Fruit fly (Drosophila melanogaster) whole organism, embryonic: ENCODE results near the gene unc-119.

Experiments used
- Abd-B ChIP-seq: fragments of 200-800 bp; sonication (Bioruptor generic); optimal IDR thresholded peaks from 2 replicates; lab custom pipeline; 2018; ENCODE audit warnings: missing biosample characterization, mild to moderate bottlenecking, missing genetic modification characterization, moderate library complexity
- Adf1 ChIP-seq: fragments of 200-800 bp; sonication (Bioruptor generic); IDR thresholded peaks from 2 replicates; pipeline ENCODE4 v1.3.6; 2022; ENCODE audit warnings: missing biosample characterization, missing genetic modification characterization
- Bteb2 ChIP-seq: fragments of 200-800 bp; sonication (Bioruptor generic); optimal IDR thresholded peaks from 2 replicates; lab custom pipeline; 2016; ENCODE audit warnings: missing biosample characterization, missing genetic modification characterization
- C15 ChIP-seq: fragments of 200-800 bp; sonication (Bioruptor generic); IDR thresholded peaks from 3 replicates; pipeline ENCODE4 v1.3.6; 2022; ENCODE audit warnings: missing biosample characterization, missing genetic modification characterization
- CG11695 ChIP-seq: fragments of 200-800 bp; sonication (Bioruptor generic); IDR thresholded peaks from 3 replicates; pipeline ENCODE4 v1.3.6; 2022; ENCODE audit warnings: missing biosample characterization, missing genetic modification characterization
- CG12219 ChIP-seq: fragments of 200-800 bp; sonication (Bioruptor generic); optimal IDR thresholded peaks from 3 replicates; lab custom pipeline; 2018; ENCODE audit warnings: missing biosample characterization, mild to moderate bottlenecking, missing genetic modification characterization
- CG12659 ChIP-seq: fragments of 200-800 bp; sonication (Bioruptor generic); optimal IDR thresholded peaks from 3 replicates; lab custom pipeline; 2017; ENCODE audit warnings: mild to moderate bottlenecking, missing biosample characterization, missing genetic modification reagents, missing genetic modification characterization
- CG12744 ChIP-seq: fragments of 200-800 bp; sonication (Bioruptor generic); optimal IDR thresholded peaks from 2 replicates; lab custom pipeline; 2016; ENCODE audit warnings: missing biosample characterization, missing genetic modification characterization
- CG12942 ChIP-seq: fragments of 200-800 bp; sonication (Bioruptor generic); optimal IDR thresholded peaks from 3 replicates; lab custom pipeline; 2016; ENCODE audit warnings: missing biosample characterization, missing genetic modification characterization
- CG13894 ChIP-seq: fragments of 200-800 bp; sonication (Bioruptor generic); optimal IDR thresholded peaks from 3 replicates; lab custom pipeline; 2018; ENCODE audit warnings: missing biosample characterization, mild to moderate bottlenecking, missing genetic modification characterization, moderate library complexity
- CG14441 ChIP-seq: fragments of 200-800 bp; sonication (Bioruptor generic); IDR thresholded peaks from 2 replicates; pipeline ENCODE4 v1.3.6; 2022; ENCODE audit warnings: missing biosample characterization, missing genetic modification characterization
- CG15073 ChIP-seq: fragments of 200-800 bp; sonication (Bioruptor generic); optimal IDR thresholded peaks from 2 replicates; lab custom pipeline; 2016; ENCODE audit warnings: missing biosample characterization, missing genetic modification characterization
- CG15514 ChIP-seq: fragments of 200-800 bp; sonication (Bioruptor generic); optimal IDR thresholded peaks from 3 replicates; lab custom pipeline; 2017; ENCODE audit warnings: missing biosample characterization, missing genetic modification characterization, mild to moderate bottlenecking, moderate library complexity, missing genetic modification reagents
- CG1603 ChIP-seq: fragments of 200-800 bp; sonication (Bioruptor generic); optimal IDR thresholded peaks from 2 replicates; lab custom pipeline; 2019; ENCODE audit warnings: missing biosample characterization, mild to moderate bottlenecking, missing genetic modification characterization, moderate library complexity
- CG1647 ChIP-seq: fragments of 200-800 bp; sonication (Bioruptor generic); optimal IDR thresholded peaks from 3 replicates; lab custom pipeline; 2016; ENCODE audit warnings: missing biosample characterization, missing genetic modification characterization
- CG16815 ChIP-seq: fragments of 200-800 bp; sonication (Bioruptor generic); optimal IDR thresholded peaks from 3 replicates; lab custom pipeline; 2017; ENCODE audit warnings: missing biosample characterization, mild to moderate bottlenecking, missing genetic modification characterization
- CG17186 ChIP-seq: fragments of 200-800 bp; sonication (Bioruptor generic); optimal IDR thresholded peaks from 3 replicates; lab custom pipeline; 2017; ENCODE audit warnings: missing biosample characterization, missing genetic modification reagents, missing genetic modification characterization
- CG32772 ChIP-seq: fragments of 200-800 bp; sonication (Bioruptor generic); IDR thresholded peaks from 2 replicates; pipeline ENCODE4 v1.3.6; 2022; ENCODE audit warnings: missing biosample characterization, missing genetic modification characterization
- CG34376 ChIP-seq: fragments of 200-800 bp; sonication (Bioruptor generic); optimal IDR thresholded peaks from 2 replicates; lab custom pipeline; 2018; ENCODE audit warnings: missing biosample characterization, mild to moderate bottlenecking, missing genetic modification characterization
- CG4282 ChIP-seq: fragments of 200-800 bp; sonication (Bioruptor generic); optimal IDR thresholded peaks from 2 replicates; lab custom pipeline; 2016; ENCODE audit warnings: missing biosample characterization, missing genetic modification characterization
- CG4360 ChIP-seq: fragments of 200-800 bp; sonication (Bioruptor generic); IDR thresholded peaks from 2 replicates; pipeline ENCODE4 v1.3.6; 2022; ENCODE audit warnings: missing biosample characterization, missing genetic modification characterization
- CG6813 ChIP-seq: fragments of 200-800 bp; sonication (Bioruptor generic); optimal IDR thresholded peaks from 2 replicates; lab custom pipeline; 2017; ENCODE audit warnings: missing biosample characterization, missing genetic modification characterization, mild to moderate bottlenecking, moderate library complexity, missing genetic modification reagents
- CG7372 ChIP-seq: fragments of 200-800 bp; sonication (Bioruptor generic); IDR thresholded peaks from 2 replicates; pipeline ENCODE4 v1.3.6; 2022; ENCODE audit warnings: missing biosample characterization, missing genetic modification characterization
- CG7928 ChIP-seq: fragments of 200-800 bp; sonication (Bioruptor generic); optimal IDR thresholded peaks from 2 replicates; lab custom pipeline; 2017; ENCODE audit warnings: missing biosample characterization, mild to moderate bottlenecking, missing genetic modification characterization
- CG8281 ChIP-seq: fragments of 200-800 bp; sonication (Bioruptor generic); optimal IDR thresholded peaks from 2 replicates; lab custom pipeline; 2018; ENCODE audit warnings: missing biosample characterization, mild to moderate bottlenecking, missing genetic modification characterization, moderate library complexity
- CG8924 ChIP-seq: fragments of 200-800 bp; optimal IDR thresholded peaks from 3 replicates; lab custom pipeline; 2019; ENCODE audit warnings: missing biosample characterization, mild to moderate bottlenecking, missing genetic modification characterization, moderate library complexity
- CG9817 ChIP-seq: fragments of 200-800 bp; sonication (Bioruptor generic); optimal IDR thresholded peaks from 2 replicates; lab custom pipeline; 2018; ENCODE audit warnings: missing biosample characterization, mild to moderate bottlenecking, missing genetic modification characterization, moderate library complexity
- CrebB ChIP-seq: fragments of 200-800 bp; sonication (Bioruptor generic); optimal IDR thresholded peaks from 3 replicates; lab custom pipeline; 2018; ENCODE audit warnings: missing biosample characterization, mild to moderate bottlenecking, missing genetic modification characterization
- D19B ChIP-seq: fragments of 200-800 bp; sonication (Bioruptor generic); optimal IDR thresholded peaks from 2 replicates; lab custom pipeline; 2017; ENCODE audit warnings: missing biosample characterization, mild to moderate bottlenecking, missing genetic modification characterization
- Gug ChIP-seq: fragments of 200-800 bp; sonication (Bioruptor generic); IDR thresholded peaks from 4 replicates; pipeline ENCODE4 v1.3.6; 2022; ENCODE audit warnings: missing biosample characterization, missing genetic modification characterization
- Hr3 ChIP-seq: fragments of 200-800 bp; sonication (Bioruptor generic); optimal IDR thresholded peaks from 3 replicates; lab custom pipeline; 2016; ENCODE audit warnings: missing biosample characterization, missing genetic modification characterization
- MBD-R2 ChIP-seq: fragments of 200-800 bp; sonication (Bioruptor generic); IDR thresholded peaks from 2 replicates; pipeline ENCODE4 v1.3.6; 2022; ENCODE audit warnings: missing biosample characterization, missing genetic modification characterization
- Med ChIP-seq: fragments of 200-800 bp; sonication (Bioruptor generic); peaks from one replicate; lab custom pipeline; 2016; ENCODE audit warnings: missing biosample characterization, missing genetic modification characterization, mild to moderate bottlenecking, inconsistent platforms, moderate library complexity
- Myb ChIP-seq: fragments of 200-800 bp; sonication (Bioruptor generic); optimal IDR thresholded peaks from 2 replicates; lab custom pipeline; 2016; ENCODE audit warnings: missing biosample characterization, missing genetic modification characterization
- Ssrp ChIP-seq: fragments of 200-800 bp; sonication (Bioruptor generic); optimal IDR thresholded peaks from 2 replicates; lab custom pipeline; 2018; ENCODE audit warnings: missing biosample characterization, mild to moderate bottlenecking, missing genetic modification characterization, moderate library complexity
- al ChIP-seq: fragments of 200-800 bp; sonication (Bioruptor generic); IDR thresholded peaks from 2 replicates; pipeline ENCODE4 v1.3.6; 2022; ENCODE audit warnings: missing biosample characterization, missing genetic modification characterization
- bowl ChIP-seq: fragments of 200-800 bp; sonication (Bioruptor generic); IDR thresholded peaks from 2 replicates; pipeline ENCODE4 v1.3.6; 2022; ENCODE audit warnings: missing biosample characterization, missing genetic modification characterization
- crc ChIP-seq: fragments of 200-800 bp; sonication (Bioruptor generic); optimal IDR thresholded peaks from 2 replicates; lab custom pipeline; 2016; ENCODE audit warnings: missing biosample characterization, missing genetic modification characterization
- da ChIP-seq: fragments of 200-800 bp; sonication (Bioruptor generic); optimal IDR thresholded peaks from 2 replicates; lab custom pipeline; 2016; ENCODE audit warnings: missing biosample characterization, missing genetic modification characterization
- dmrt99B ChIP-seq: fragments of 200-800 bp; sonication (Bioruptor generic); optimal IDR thresholded peaks from 2 replicates; lab custom pipeline; 2018; ENCODE audit warnings: missing biosample characterization, mild to moderate bottlenecking, missing genetic modification characterization, moderate library complexity
- fd3F ChIP-seq: fragments of 200-800 bp; sonication (Bioruptor generic); optimal IDR thresholded peaks from 2 replicates; lab custom pipeline; 2018; ENCODE audit warnings: missing biosample characterization, mild to moderate bottlenecking, missing genetic modification characterization, moderate library complexity
- grau ChIP-seq: fragments of 200-800 bp; optimal IDR thresholded peaks from 3 replicates; lab custom pipeline; 2019; ENCODE audit warnings: missing biosample characterization, mild to moderate bottlenecking, missing genetic modification characterization, moderate library complexity
- hkb ChIP-seq, 2 experiments: fragments of 200-800 bp in 1 of 2; fragments of >200 bp in 1 of 2; sonication (Bioruptor generic) in 1 of 2; IDR thresholded peaks in 1 of 2; optimal IDR thresholded peaks in 1 of 2; 2 replicates each; pipeline versions ENCODE4 v1.3.6 to Lab custom; 2017 to 2022; ENCODE audit warnings: missing biosample characterization in 1 of 2, missing genetic modification characterization in 1 of 2
- jumu ChIP-seq: fragments of 200-800 bp; sonication (Bioruptor generic); optimal IDR thresholded peaks from 3 replicates; lab custom pipeline; 2016; ENCODE audit warnings: missing biosample characterization, missing genetic modification characterization
- kah ChIP-seq: fragments of 200-800 bp; sonication (Bioruptor generic); optimal IDR thresholded peaks from 2 replicates; lab custom pipeline; 2018; ENCODE audit warnings: missing biosample characterization, mild to moderate bottlenecking, missing genetic modification characterization
- pfk ChIP-seq: fragments of 200-800 bp; sonication (Bioruptor generic); optimal IDR thresholded peaks from 2 replicates; lab custom pipeline; 2018; ENCODE audit warnings: missing biosample characterization, mild to moderate bottlenecking, missing genetic modification characterization, moderate library complexity
- pnt ChIP-seq: fragments of 200-800 bp; sonication (Bioruptor generic); optimal IDR thresholded peaks from 3 replicates; lab custom pipeline; 2016; ENCODE audit warnings: missing biosample characterization, missing genetic modification characterization
- scrt ChIP-seq: fragments of 200-800 bp; sonication (Bioruptor generic); optimal IDR thresholded peaks from 2 replicates; lab custom pipeline; 2018; ENCODE audit warnings: missing biosample characterization, mild to moderate bottlenecking, missing genetic modification characterization, moderate library complexity
- slbo ChIP-seq: fragments of 200-800 bp; sonication (Bioruptor generic); IDR thresholded peaks from 2 replicates; pipeline ENCODE4 v1.3.6; 2022; ENCODE audit warnings: missing biosample characterization, missing genetic modification characterization
- toy ChIP-seq: fragments of 200-800 bp; sonication (Bioruptor generic); IDR thresholded peaks from 2 replicates; pipeline ENCODE4 v1.3.6; 2022; ENCODE audit warnings: missing biosample characterization, missing genetic modification characterization
- zfh1 ChIP-seq: fragments of 200-800 bp; sonication (Bioruptor generic); IDR thresholded peaks from 3 replicates; pipeline ENCODE4 v1.3.6; 2022; ENCODE audit warnings: missing biosample characterization, missing genetic modification characterization

Gene unc-119

dm6 chrX:7332493-7332892 is 41.4 kb upstream of the unc-119 start (continued):
- TF ChIP-seq Myb (GFP tag; lab: Kevin White, UChicago) (peak; percentile 54), CG32772 (GFP tag; lab: Robert Waterston, UW) (peak; percentile 47; the same call in 1 of the 2 replicates), CG14441 (GFP tag; lab: Robert Waterston, UW) (peak; percentile 62), hkb (optimal IDR thresholded peaks at IDR 0.05; lab: Kevin White, UChicago) (no peak), hkb (GFP tag; IDR thresholded peaks at IDR 0.05; lab: Robert Waterston, UW) (peak; percentile 70), MBD-R2 (GFP tag; lab: Robert Waterston, UW) (peak; percentile 61; the same call in 1 of the 2 replicates), scrt (GFP tag; lab: Kevin White, UChicago) (peak; percentile 56), Ssrp (no peak), grau (tag; lab: Kevin White, UChicago) (peak; percentile 76), CG6813 (peak; percentile 49), CG15073 (no peak), CG7372 (no peak), dmrt99B (tag; lab: Kevin White, UChicago) (peak; percentile 51), CG34376 (peak; percentile 41), zfh1 (GFP tag; lab: Robert Waterston, UW) (0 out of 3 replicates have a peak, but pooled peaks have one; percentile 12), CG16815 (GFP tag; lab: Kevin White, UChicago) (peak; percentile 10), CG1647 (GFP tag; lab: Kevin White, UChicago) (peak; percentile 53), CG12659 (GFP tag; lab: Kevin White, UChicago) (peak; percentile 54), CG9817 (peak; percentile 71), C15 (no peak), fd3F (GFP tag; lab: Kevin White, UChicago) (peak; percentile 55), CG12942 (GFP tag; lab: Kevin White, UChicago) (peak; percentile 31), CG7928 (GFP tag; lab: Kevin White, UChicago) (no peak), jumu (GFP tag; lab: Kevin White, UChicago) (peak; percentile 43), CG8281 (no peak), da (no peak), CG13894 (tag; lab: Kevin White, UChicago) (peak; percentile 55), slbo (GFP tag; lab: Robert Waterston, UW) (peak; percentile 87), CG12744 (GFP tag; lab: Kevin White, UChicago) (peak; percentile 74), pfk (GFP tag; lab: Kevin White, UChicago) (no peak), CG4282 (GFP tag; lab: Kevin White, UChicago) (peak; percentile 5), D19B (GFP tag; lab: Kevin White, UChicago) (peak; percentile 57), CG12219 (peak; percentile 53), al (GFP tag; lab: Robert Waterston, UW) (peak; percentile 70), Abd-B (GFP tag; lab: Kevin White, UChicago) (peak; percentile 35), kah (GFP tag; lab: Kevin White, UChicago) (peak; percentile 3), Gug (GFP tag; lab: Robert Waterston, UW) (peak; percentile 51; the same call in 2 of the 4 replicates), crc (GFP tag; lab: Kevin White, UChicago) (peak; percentile 60), CG11695 (GFP tag; lab: Robert Waterston, UW) (peak; percentile 66; the same call in 1 of the 3 replicates), CG8924 (tag; lab: Kevin White, UChicago) (peak; percentile 45), CG15514 (peak; percentile 75), CG1603 (peak; percentile 61), bowl (GFP tag; lab: Robert Waterston, UW) (no peak), Hr3 (peak; percentile 51), CG4360 (GFP tag; lab: Robert Waterston, UW) (no peak), Med (GFP tag; lab: Kevin White, UChicago) (peak; percentile 96), toy (GFP tag; lab: Robert Waterston, UW) (no peak), CrebB (tag; lab: Kevin White, UChicago) (peak; percentile 13), Adf1 (peak; percentile 67), CG17186 (no peak), pnt (GFP tag; lab: Kevin White, UChicago) (peak; percentile 45), Bteb2 (GFP tag; lab: Kevin White, UChicago) (peak; percentile 64)
